Worm (Caenorhabditis elegans) whole organism, young adult: ENCODE results near the gene Y38E10A.33.

Experiments used
- B0035.1 ChIP-seq: sonication (generic microtip); optimal IDR thresholded peaks from 2 replicates; lab custom pipeline; 2016; ENCODE audit warnings: missing genetic modification characterization, mild to moderate bottlenecking, missing compliant biosample characterization, missing genotype, missing genetic modification reagents
- F39B2.1 ChIP-seq: fragments of 200-800 bp; sonication (Bioruptor generic); IDR thresholded peaks from 2 replicates; pipeline ENCODE4 v1.3.6; 2022; ENCODE audit warnings: missing genetic modification reagents, missing genetic modification characterization, missing compliant biosample characterization
- atf-7 ChIP-seq: sonication (generic microtip); optimal IDR thresholded peaks from 2 replicates; lab custom pipeline; 2017; ENCODE audit warnings: mild to moderate bottlenecking, missing genetic modification characterization, missing compliant biosample characterization
- cebp-2 ChIP-seq: fragments of 200-800 bp; sonication (Bioruptor generic); IDR thresholded peaks from 2 replicates; pipeline ENCODE4 v1.3.6; 2022; ENCODE audit warnings: missing genetic modification characterization, missing compliant biosample characterization
- ceh-27 ChIP-seq: fragments of 200-800 bp; sonication (Bioruptor generic); optimal IDR thresholded peaks from 2 replicates; lab custom pipeline; 2018; ENCODE audit warnings: mild to moderate bottlenecking, missing genetic modification characterization, moderate library complexity, missing compliant biosample characterization
- lin-54 ChIP-seq: fragments of 200-800 bp; sonication (Bioruptor generic); optimal IDR thresholded peaks from 2 replicates; lab custom pipeline; 2018; ENCODE audit warnings: mild to moderate bottlenecking, missing genetic modification characterization, missing compliant biosample characterization
- nfya-2 ChIP-seq: fragments of 200-800 bp; sonication (Bioruptor generic); IDR thresholded peaks from 2 replicates; pipeline ENCODE4 v1.3.6; 2022; ENCODE audit warnings: missing genetic modification reagents, missing genetic modification characterization, missing compliant biosample characterization
- sptf-2 ChIP-seq: fragments of 200-800 bp; sonication (Bioruptor generic); optimal IDR thresholded peaks from 2 replicates; lab custom pipeline; 2018; ENCODE audit warnings: mild to moderate bottlenecking, missing genetic modification characterization, missing compliant biosample characterization
- ztf-28 ChIP-seq: fragments of 200-800 bp; sonication (Bioruptor generic); IDR thresholded peaks from 2 replicates; pipeline ENCODE4 v1.3.6; 2022; ENCODE audit warnings: missing genetic modification reagents, missing genetic modification characterization, missing compliant biosample characterization
- ztf-3 ChIP-seq: fragments of 200-800 bp; sonication (Bioruptor generic); optimal IDR thresholded peaks from 2 replicates; lab custom pipeline; 2018; ENCODE audit warnings: mild to moderate bottlenecking, missing genetic modification characterization, missing compliant biosample characterization

DNA sequence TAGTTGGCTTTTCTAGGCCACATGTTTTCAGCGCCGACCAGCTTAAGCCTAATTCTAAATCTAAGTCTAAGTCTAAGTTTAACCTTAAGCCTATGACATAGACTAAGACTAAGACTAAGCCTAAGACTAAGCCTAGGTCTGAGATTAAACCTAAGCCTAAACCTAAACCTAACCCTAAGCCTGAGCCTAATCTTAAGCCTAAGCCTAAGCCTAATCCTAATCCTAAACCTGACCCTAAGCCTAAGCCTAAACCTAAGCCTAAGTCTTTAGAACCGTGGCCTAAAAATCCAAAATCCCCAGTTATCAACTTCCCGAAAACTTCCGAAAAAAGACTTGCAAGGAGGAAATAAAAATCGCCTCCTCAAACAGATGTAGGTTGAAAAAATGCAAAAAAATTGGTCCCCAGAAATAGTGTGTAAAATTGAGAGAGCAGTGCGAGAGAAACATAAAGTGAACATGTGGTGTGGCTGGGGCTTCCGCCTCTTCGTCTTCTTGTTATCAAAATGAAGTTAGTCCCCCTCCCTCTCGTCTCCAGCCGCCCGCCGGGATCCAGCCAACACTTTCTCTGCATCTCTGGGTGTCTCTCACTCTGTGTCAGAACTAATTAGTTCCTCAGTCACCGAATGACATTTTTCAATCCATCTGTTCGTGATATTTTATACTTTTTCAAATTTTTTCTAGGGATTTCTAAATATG is 19.6 kb downstream of the Y38E10A.33 start:
- no peak for TF ChIP-seq nfya-2 (GFP tag; lab: Robert Waterston, UW)
- no peak for TF ChIP-seq atf-7
- TF ChIP-seq lin-54 (GFP tag; lab: Kevin White, UChicago), result no peak
- TF ChIP-seq sptf-2 (GFP tag; lab: Kevin White, UChicago), result no peak
- no peak for TF ChIP-seq ztf-28 (GFP tag; lab: Robert Waterston, UW)
- no peak for TF ChIP-seq ceh-27 (GFP tag; lab: Kevin White, UChicago)
- no peak for TF ChIP-seq F39B2.1
- no peak for TF ChIP-seq ztf-3
- no peak for TF ChIP-seq cebp-2 (GFP tag; lab: Robert Waterston, UW)
- TF ChIP-seq B0035.1 (tag; lab: Kevin White, UChicago), result no peak
